Fruit fly (Drosophila melanogaster) whole organism: Measurements from ENCODE around the gene CG5880.

ENCODE experiments used
- psq ChIP-seq: fragments of >200 bp; optimal IDR thresholded peaks from 2 replicates; lab custom pipeline; 2017
- usp ChIP-seq: fragments of >200 bp; optimal IDR thresholded peaks from 2 replicates; lab custom pipeline; 2017; ENCODE audit warnings: missing biosample characterization, missing genetic modification characterization, mixed read lengths

- TF ChIP-seq usp (GFP tag; lab: Kevin White, UChicago): no peak
- no peak for TF ChIP-seq psq (lab: Kevin White, UChicago)
These were observed 12.2 kb downstream of the CG5880 start for dm6 chr3R:27128723-27129122.
